Fruit fly (Drosophila melanogaster): ENCODE results near the gene Raf.
A peak's percentile ranks its signal among the peaks of the same experiment; 100 is the strongest.

Gene Raf

DNA sequence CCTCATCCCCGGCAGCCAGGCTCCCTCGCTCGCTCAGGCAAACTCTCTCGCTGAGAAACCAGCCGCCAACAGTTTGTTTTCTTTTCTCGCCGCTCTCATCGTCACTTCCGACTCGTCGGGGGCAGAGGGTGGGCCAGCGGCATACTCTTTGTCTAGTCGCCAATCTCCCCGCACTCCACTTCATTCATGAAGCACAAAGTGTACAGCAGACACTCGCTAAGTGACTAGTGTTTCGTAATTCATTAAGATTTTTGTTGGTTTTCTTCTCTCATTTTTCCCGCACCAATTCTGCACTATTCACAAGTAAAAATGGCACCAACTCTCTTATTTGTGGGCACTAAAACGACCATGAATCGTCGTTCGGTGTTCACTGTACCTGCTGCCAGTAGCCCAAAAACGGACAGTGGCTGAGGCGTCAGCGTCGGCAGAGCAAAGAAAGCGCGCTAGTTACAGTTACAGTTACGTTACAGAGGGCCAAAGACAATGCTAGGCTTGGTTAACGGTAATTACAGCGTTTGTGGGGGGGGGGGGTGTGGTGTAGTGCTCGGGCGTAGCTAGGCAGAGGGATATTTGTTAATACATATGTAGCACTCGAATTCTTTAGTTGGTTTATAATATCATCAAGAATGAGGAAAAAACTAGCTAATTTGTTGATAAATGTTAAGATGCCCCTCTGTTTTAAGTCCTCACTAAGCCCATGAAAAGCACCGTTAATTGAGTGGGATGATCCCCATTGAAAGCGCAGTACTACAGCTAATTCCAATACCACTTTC lies 2.3 kb downstream of the Raf start:
- peak; percentile 62 for TF ChIP-seq Mio (GFP tag; optimal IDR thresholded peaks at IDR 0.05)
- TF ChIP-seq Dif (GFP tag; optimal IDR thresholded peaks at IDR 0.05; ENCODE audit: partially characterized antibody): no peak
- TF ChIP-seq ey (GFP tag; optimal IDR thresholded peaks at IDR 0.05): peak; percentile 93
- TF ChIP-seq sage (GFP tag; optimal IDR thresholded peaks at IDR 0.05): peak; percentile 57
- peak; percentile 93 for TF ChIP-seq fru (GFP tag; optimal IDR thresholded peaks at IDR 0.05)
- peak; percentile 84 for TF ChIP-seq HLH106 (tag; optimal IDR thresholded peaks at IDR 0.05)
- no peak for TF ChIP-seq GATAd (GFP tag; optimal IDR thresholded peaks at IDR 0.05)
- no peak for TF ChIP-seq CG9705 (GFP tag; optimal IDR thresholded peaks at IDR 0.05)
- TF ChIP-seq rgr (GFP tag; optimal IDR thresholded peaks at IDR 0.05): peak; percentile 89
- TF ChIP-seq Hr78 (GFP tag; optimal IDR thresholded peaks at IDR 0.05): no peak
- TF ChIP-seq Myc (optimal IDR thresholded peaks at IDR 0.05): no peak
- TF ChIP-seq lola (GFP tag; optimal IDR thresholded peaks at IDR 0.05): no peak
- TF ChIP-seq sv (GFP tag; optimal IDR thresholded peaks at IDR 0.05): peak; percentile 97
- no peak for TF ChIP-seq usp (GFP tag; optimal IDR thresholded peaks at IDR 0.05)
- TF ChIP-seq br (GFP tag; optimal IDR thresholded peaks at IDR 0.05): peak; percentile 91
- peak; percentile 94 for TF ChIP-seq h (GFP tag; optimal IDR thresholded peaks at IDR 0.05)
- TF ChIP-seq brk (GFP tag; optimal IDR thresholded peaks at IDR 0.05): no peak
- TF ChIP-seq CrebA (GFP tag; optimal IDR thresholded peaks at IDR 0.05; ENCODE audit: borderline replicate concordance): no peak
- peak; percentile 71 for TF ChIP-seq psq (GFP tag; optimal IDR thresholded peaks at IDR 0.05)
- TF ChIP-seq dmrt93B (GFP tag; optimal IDR thresholded peaks at IDR 0.05): peak; percentile 76
- TF ChIP-seq Sp1 (GFP tag; optimal IDR thresholded peaks at IDR 0.05): peak; percentile 81
- TF ChIP-seq pan (optimal IDR thresholded peaks at IDR 0.05): no peak
- peak; percentile 72 for TF ChIP-seq CG32264 (GFP tag; optimal IDR thresholded peaks at IDR 0.05)
- peak; percentile 69 for TF ChIP-seq tai (GFP tag; optimal IDR thresholded peaks at IDR 0.05)
- no peak for TF ChIP-seq Rel (GFP tag; optimal IDR thresholded peaks at IDR 0.05)
- peak; percentile 35 for TF ChIP-seq Rel (tag; optimal IDR thresholded peaks at IDR 0.05)
- TF ChIP-seq jim (GFP tag; optimal IDR thresholded peaks at IDR 0.05): no peak
- TF ChIP-seq Jra (GFP tag; optimal IDR thresholded peaks at IDR 0.05): peak; percentile 24
- TF ChIP-seq woc (GFP tag; optimal IDR thresholded peaks at IDR 0.05): peak; percentile 37
- TF ChIP-seq OdsH (GFP tag; optimal IDR thresholded peaks at IDR 0.05): peak; percentile 81
- TF ChIP-seq Hnf4 (GFP tag; optimal IDR thresholded peaks at IDR 0.05): peak; percentile 85
- no peak for TF ChIP-seq N (GFP tag; optimal IDR thresholded peaks at IDR 0.05)
- TF ChIP-seq Abd-B (GFP tag; optimal IDR thresholded peaks at IDR 0.05): no peak
- TF ChIP-seq Vsx2 (GFP tag; optimal IDR thresholded peaks at IDR 0.05; ENCODE audit: partially characterized antibody): no peak
- no peak for TF ChIP-seq dl (GFP tag; optimal IDR thresholded peaks at IDR 0.05; ENCODE audit: insufficient read depth in 1 of 2, partially characterized antibody in 2 of 2)
- no peak for TF ChIP-seq dsf (GFP tag; optimal IDR thresholded peaks at IDR 0.05; ENCODE audit: borderline replicate concordance)
- peak; percentile 42 to 91 for TF ChIP-seq foxo (GFP tag; optimal IDR thresholded peaks at IDR 0.05)
- TF ChIP-seq Hr83 (GFP tag; optimal IDR thresholded peaks at IDR 0.05; ENCODE audit: poor library complexity, severe bottlenecking): no peak

DNA sequence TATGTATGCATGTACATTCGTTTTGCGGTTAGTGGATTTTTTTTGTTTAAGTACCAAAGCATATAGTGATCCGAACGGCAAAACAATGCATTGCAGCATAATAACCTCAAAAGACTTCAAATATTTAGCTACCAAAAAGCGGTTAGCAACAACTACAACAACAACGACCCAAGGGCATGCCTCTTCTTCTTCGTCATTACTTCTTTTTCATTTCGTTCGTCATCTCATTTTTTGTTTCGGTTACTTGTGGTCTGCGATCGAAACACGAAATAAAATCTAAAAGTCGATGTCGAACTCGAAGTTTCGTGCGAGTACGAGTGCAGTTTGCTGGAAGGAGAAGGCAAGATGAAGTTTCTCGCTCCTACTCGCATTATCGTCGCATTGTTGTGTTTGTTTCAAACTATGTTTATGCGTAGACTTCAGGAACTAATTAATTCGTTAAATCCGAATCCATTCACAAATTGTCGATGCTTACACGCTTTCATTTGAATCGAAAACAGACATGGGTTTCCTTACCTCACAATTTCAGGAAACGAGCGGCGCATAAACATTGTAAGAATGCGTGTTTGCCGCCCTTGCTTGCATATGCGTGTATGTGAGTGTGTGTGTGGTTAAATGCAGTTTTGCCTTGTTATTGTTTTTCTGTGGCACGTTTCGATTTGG lies 3.6 kb downstream of the Raf start:
- TF ChIP-seq lola (GFP tag; optimal IDR thresholded peaks at IDR 0.05) (no peak), HLH106 (tag; optimal IDR thresholded peaks at IDR 0.05) (peak; percentile 91), foxo (GFP tag; optimal IDR thresholded peaks at IDR 0.05) (peak; percentile 5 to 93), CG9705 (GFP tag; optimal IDR thresholded peaks at IDR 0.05) (peak; percentile 76), brk (GFP tag; optimal IDR thresholded peaks at IDR 0.05) (peak; percentile 82), dmrt93B (GFP tag; optimal IDR thresholded peaks at IDR 0.05) (peak; percentile 87), Hnf4 (GFP tag; optimal IDR thresholded peaks at IDR 0.05) (peak; percentile 90), CrebA (GFP tag; optimal IDR thresholded peaks at IDR 0.05; ENCODE audit: borderline replicate concordance) (no peak), N (GFP tag; optimal IDR thresholded peaks at IDR 0.05) (no peak), jim (GFP tag; optimal IDR thresholded peaks at IDR 0.05) (no peak), Abd-B (GFP tag; optimal IDR thresholded peaks at IDR 0.05) (no peak), dl (GFP tag; optimal IDR thresholded peaks at IDR 0.05; ENCODE audit: insufficient read depth in 1 of 2, partially characterized antibody in 2 of 2) (no peak), ey (GFP tag; optimal IDR thresholded peaks at IDR 0.05) (peak; percentile 91), CG32264 (GFP tag; optimal IDR thresholded peaks at IDR 0.05) (peak; percentile 88), Myc (optimal IDR thresholded peaks at IDR 0.05) (no peak), usp (GFP tag; optimal IDR thresholded peaks at IDR 0.05) (no peak), Dif (GFP tag; optimal IDR thresholded peaks at IDR 0.05; ENCODE audit: partially characterized antibody) (no peak), Mio (GFP tag; optimal IDR thresholded peaks at IDR 0.05) (no peak), GATAd (GFP tag; optimal IDR thresholded peaks at IDR 0.05) (peak; percentile 17), Hr83 (GFP tag; optimal IDR thresholded peaks at IDR 0.05; ENCODE audit: poor library complexity, severe bottlenecking) (peak; percentile 77), br (GFP tag; optimal IDR thresholded peaks at IDR 0.05) (peak; percentile 92), h (GFP tag; optimal IDR thresholded peaks at IDR 0.05) (peak; percentile 94), tai (GFP tag; optimal IDR thresholded peaks at IDR 0.05) (peak; percentile 81), dsf (GFP tag; optimal IDR thresholded peaks at IDR 0.05; ENCODE audit: borderline replicate concordance) (peak; percentile 31), Vsx2 (GFP tag; optimal IDR thresholded peaks at IDR 0.05; ENCODE audit: partially characterized antibody) (no peak), psq (GFP tag; optimal IDR thresholded peaks at IDR 0.05) (peak; percentile 87), woc (GFP tag; optimal IDR thresholded peaks at IDR 0.05) (peak; percentile 95), Hr78 (GFP tag; optimal IDR thresholded peaks at IDR 0.05) (no peak), rgr (GFP tag; optimal IDR thresholded peaks at IDR 0.05) (peak; percentile 93), Sp1 (GFP tag; optimal IDR thresholded peaks at IDR 0.05) (peak; percentile 88), sv (GFP tag; optimal IDR thresholded peaks at IDR 0.05) (peak; percentile 69), sage (GFP tag; optimal IDR thresholded peaks at IDR 0.05) (peak; percentile 89), Jra (GFP tag; optimal IDR thresholded peaks at IDR 0.05) (peak; percentile 72), Rel (GFP tag; optimal IDR thresholded peaks at IDR 0.05) (peak; percentile 77), Rel (tag; optimal IDR thresholded peaks at IDR 0.05) (peak; percentile 50), OdsH (GFP tag; optimal IDR thresholded peaks at IDR 0.05) (peak; percentile 91), fru (GFP tag; optimal IDR thresholded peaks at IDR 0.05) (peak; percentile 94)

Measured in whole organism, wandering third instar larva.